Worm (Caenorhabditis elegans) whole organism, late embryonic: ENCODE measurements around the gene set-16.

Experiments
- ceh-31 ChIP-seq: sonication (generic microtip); optimal IDR thresholded peaks from 2 replicates; lab custom pipeline; 2016; ENCODE audit warnings: missing genetic modification characterization, missing compliant biosample characterization
- unc-86 ChIP-seq: sonication (generic microtip); optimal IDR thresholded peaks from 2 replicates; lab custom pipeline; 2016; ENCODE audit warnings: missing genetic modification characterization, missing compliant biosample characterization

- TF ChIP-seq unc-86 (tag; lab: Kevin White, UChicago) = no peak
- no peak for TF ChIP-seq ceh-31 (tag; lab: Kevin White, UChicago)
These were observed 29.5 kb upstream of the set-16 start for ce11 chrIII:13614206-13614605.
